Fruit fly (Drosophila melanogaster) whole organism, embryonic: ENCODE measurements around the gene dgt6.
A peak's percentile ranks its signal among the peaks of the same experiment; 100 is the strongest.

ENCODE experiments used
- Awh ChIP-seq: fragments of 200-800 bp; sonication (Bioruptor generic); IDR thresholded peaks from 2 replicates; pipeline ENCODE4, ENCODE4 v1.3.6; 2022; ENCODE audit warnings: missing biosample characterization, missing genetic modification characterization
- Bgb ChIP-seq: fragments of 200-800 bp; sonication (Bioruptor generic); IDR thresholded peaks from 2 replicates; pipeline ENCODE4 v1.3.6; 2022; ENCODE audit warnings: missing biosample characterization, missing genetic modification characterization; ENCODE audit not compliant: partially characterized antibody
- CG12155 ChIP-seq: fragments of 200-800 bp; sonication (Bioruptor generic); optimal IDR thresholded peaks from 3 replicates; lab custom pipeline; 2016; ENCODE audit warnings: missing biosample characterization, missing genetic modification characterization
- CG13287 ChIP-seq: fragments of 200-800 bp; sonication (Bioruptor generic); IDR thresholded peaks from 2 replicates; pipeline ENCODE4 v1.3.6; 2022; ENCODE audit warnings: missing biosample characterization, missing genetic modification characterization; ENCODE audit not compliant: partially characterized antibody
- CG15269 ChIP-seq: fragments of 200-800 bp; sonication (Bioruptor generic); optimal IDR thresholded peaks from 2 replicates; lab custom pipeline; 2018; ENCODE audit warnings: missing biosample characterization, mild to moderate bottlenecking, missing genetic modification characterization, moderate library complexity
- CG17612 ChIP-seq: fragments of 200-800 bp; sonication (Bioruptor generic); IDR thresholded peaks from 2 replicates; pipeline ENCODE4 v1.3.6; 2022; ENCODE audit warnings: missing biosample characterization, missing genetic modification characterization
- CG31365 ChIP-seq: fragments of 200-800 bp; sonication (Bioruptor generic); optimal IDR thresholded peaks from 2 replicates; lab custom pipeline; 2018; ENCODE audit warnings: missing biosample characterization, mild to moderate bottlenecking, missing genetic modification characterization
- CG32772 ChIP-seq: fragments of 200-800 bp; sonication (Bioruptor generic); IDR thresholded peaks from 2 replicates; pipeline ENCODE4 v1.3.6; 2022; ENCODE audit warnings: missing biosample characterization, missing genetic modification characterization
- CG3838 ChIP-seq: fragments of 200-800 bp; sonication (Bioruptor generic); optimal IDR thresholded peaks from 3 replicates; lab custom pipeline; 2016; ENCODE audit warnings: missing biosample characterization, missing genetic modification characterization
- CG4360 ChIP-seq: fragments of 200-800 bp; sonication (Bioruptor generic); IDR thresholded peaks from 2 replicates; pipeline ENCODE4 v1.3.6; 2022; ENCODE audit warnings: missing biosample characterization, missing genetic modification characterization
- CG4820 ChIP-seq: fragments of 200-800 bp; sonication (Bioruptor generic); optimal IDR thresholded peaks from 3 replicates; lab custom pipeline; 2016; ENCODE audit warnings: missing biosample characterization, missing genetic modification characterization
- CG8359 ChIP-seq: fragments of 200-800 bp; sonication (Bioruptor generic); optimal IDR thresholded peaks from 2 replicates; lab custom pipeline; 2017; ENCODE audit warnings: missing biosample characterization, mild to moderate bottlenecking, missing genetic modification characterization, borderline replicate concordance
- CG9215 ChIP-seq: fragments of 200-800 bp; sonication (Bioruptor generic); IDR thresholded peaks from 2 replicates; pipeline ENCODE4 v1.3.6; 2022; ENCODE audit warnings: missing biosample characterization, missing genetic modification characterization
- Chrac-16 ChIP-seq: fragments of 200-800 bp; sonication (Bioruptor generic); optimal IDR thresholded peaks from 3 replicates; lab custom pipeline; 2016; ENCODE audit warnings: missing biosample characterization, missing genetic modification characterization
- Dll ChIP-seq: fragments of 200-800 bp; sonication (Bioruptor generic); IDR thresholded peaks from 4 replicates; pipeline ENCODE4 v1.3.6; 2022; ENCODE audit warnings: missing biosample characterization, missing genetic modification characterization; ENCODE audit not compliant: partially characterized antibody
- Ets97D ChIP-seq: fragments of 200-800 bp; sonication (Bioruptor generic); optimal IDR thresholded peaks from 3 replicates; lab custom pipeline; 2016; ENCODE audit warnings: missing biosample characterization, missing genetic modification characterization
- Fer1 ChIP-seq: fragments of 200-800 bp; sonication (Bioruptor generic); optimal IDR thresholded peaks from 2 replicates; lab custom pipeline; 2017; ENCODE audit warnings: missing biosample characterization, mild to moderate bottlenecking, missing genetic modification characterization
- HLH3B ChIP-seq: fragments of 200-800 bp; sonication (Bioruptor generic); IDR thresholded peaks from 2 replicates; pipeline ENCODE4 v1.3.6; 2022; ENCODE audit warnings: missing biosample characterization, missing genetic modification characterization
- HLH4C ChIP-seq: fragments of 200-800 bp; sonication (Bioruptor generic); IDR thresholded peaks from 3 replicates; pipeline ENCODE4 v1.3.6; 2022; ENCODE audit warnings: missing biosample characterization, missing genetic modification characterization; ENCODE audit not compliant: partially characterized antibody
- Hsf ChIP-seq: fragments of 200-800 bp; sonication (Bioruptor generic); optimal IDR thresholded peaks from 3 replicates; lab custom pipeline; 2016; ENCODE audit warnings: missing biosample characterization, missing genetic modification characterization
- Jarid2 ChIP-seq: fragments of 200-800 bp; sonication (Bioruptor generic); optimal IDR thresholded peaks from 3 replicates; lab custom pipeline; 2017; ENCODE audit warnings: mild to moderate bottlenecking, missing biosample characterization, missing genetic modification reagents, missing genetic modification characterization
- Lpt ChIP-seq: fragments of >200 bp; optimal IDR thresholded peaks from 2 replicates; lab custom pipeline; 2018; ENCODE audit warnings: missing biosample characterization, missing genetic modification characterization
- NC2α ChIP-seq: fragments of 200-800 bp; sonication (Bioruptor generic); optimal IDR thresholded peaks from 2 replicates; lab custom pipeline; 2016; ENCODE audit warnings: missing biosample characterization, missing genetic modification characterization
- NC2β ChIP-seq: fragments of 200-800 bp; sonication (Bioruptor generic); optimal IDR thresholded peaks from 2 replicates; lab custom pipeline; 2016; ENCODE audit warnings: missing biosample characterization, missing genetic modification characterization
- Opbp ChIP-seq: fragments of 200-800 bp; sonication (Bioruptor generic); IDR thresholded peaks from 3 replicates; pipeline ENCODE4 v1.3.6; 2022; ENCODE audit warnings: missing biosample characterization, missing genetic modification characterization; ENCODE audit not compliant: partially characterized antibody
- Ptx1 ChIP-seq: fragments of 200-800 bp; sonication (Bioruptor generic); IDR thresholded peaks from 2 replicates; pipeline ENCODE4 v1.3.6; 2022; ENCODE audit warnings: missing biosample characterization, missing genetic modification characterization
- Spps ChIP-seq: fragments of 200-800 bp; sonication (Bioruptor generic); optimal IDR thresholded peaks from 2 replicates; lab custom pipeline; 2018; ENCODE audit warnings: missing biosample characterization, mild to moderate bottlenecking, missing genetic modification characterization
- Sry-β ChIP-seq: fragments of 200-800 bp; sonication (Bioruptor generic); optimal IDR thresholded peaks from 2 replicates; lab custom pipeline; 2018; ENCODE audit warnings: missing biosample characterization, mild to moderate bottlenecking, missing genetic modification characterization, moderate library complexity
- Usf ChIP-seq: fragments of 200-800 bp; sonication (Bioruptor generic); optimal IDR thresholded peaks from 2 replicates; lab custom pipeline; 2017; ENCODE audit warnings: missing genotype, missing biosample characterization, missing genetic modification characterization
- Vsx1 ChIP-seq: fragments of 200-800 bp; sonication (Bioruptor generic); optimal IDR thresholded peaks from 2 replicates; lab custom pipeline; 2017; ENCODE audit warnings: missing biosample characterization, mild to moderate bottlenecking, missing genetic modification characterization, missing genetic modification reagents
- ac ChIP-seq: fragments of 200-800 bp; sonication (Bioruptor generic); optimal IDR thresholded peaks from 3 replicates; lab custom pipeline; 2017; ENCODE audit warnings: missing biosample characterization, mild to moderate bottlenecking, missing genetic modification characterization
- bowl ChIP-seq: fragments of 200-800 bp; sonication (Bioruptor generic); IDR thresholded peaks from 2 replicates; pipeline ENCODE4 v1.3.6; 2022; ENCODE audit warnings: missing biosample characterization, missing genetic modification characterization
- cg ChIP-seq: fragments of 200-800 bp; sonication (Bioruptor generic); optimal IDR thresholded peaks from 3 replicates; lab custom pipeline; 2019; ENCODE audit warnings: missing biosample characterization, mild to moderate bottlenecking, missing genetic modification characterization, moderate library complexity
- croc ChIP-seq: fragments of 200-800 bp; sonication (Bioruptor generic); conservative IDR thresholded peaks from 3 replicates; pipeline ENCODE4 v1.3.6; 2022; ENCODE audit warnings: missing biosample characterization, missing genetic modification characterization
- eve ChIP-seq, 2 experiments: fragments of >200 bp; optimal IDR thresholded peaks; 2 replicates each; lab custom pipeline; 2017; ENCODE audit warnings: missing biosample characterization in 2 of 2, missing genetic modification characterization in 2 of 2
- exex ChIP-seq: fragments of 200-800 bp; sonication (Bioruptor generic); optimal IDR thresholded peaks from 4 replicates; lab custom pipeline; 2018; ENCODE audit warnings: missing biosample characterization, mild to moderate bottlenecking, missing genetic modification characterization, moderate library complexity
- fd102C ChIP-seq: fragments of 200-800 bp; sonication (Bioruptor generic); optimal IDR thresholded peaks from 2 replicates; lab custom pipeline; 2018; ENCODE audit warnings: missing biosample characterization, mild to moderate bottlenecking, missing genetic modification characterization, moderate library complexity
- ind ChIP-seq: fragments of 200-800 bp; sonication (Bioruptor generic); optimal IDR thresholded peaks from 3 replicates; lab custom pipeline; 2016; ENCODE audit warnings: missing biosample characterization, missing genetic modification characterization
- kay ChIP-seq: fragments of 200-800 bp; sonication (Bioruptor generic); optimal IDR thresholded peaks from 2 replicates; lab custom pipeline; 2016; ENCODE audit warnings: missing biosample characterization, missing genetic modification characterization
- klu ChIP-seq: fragments of 200-800 bp; sonication (Bioruptor generic); IDR thresholded peaks from 2 replicates; pipeline ENCODE4 v1.3.6; 2022; ENCODE audit warnings: missing biosample characterization, missing genetic modification characterization
- knrl ChIP-seq: fragments of 200-800 bp; sonication (Bioruptor generic); IDR thresholded peaks from 3 replicates; pipeline ENCODE4 v1.3.6; 2022; ENCODE audit warnings: missing biosample characterization, missing genetic modification characterization; ENCODE audit not compliant: partially characterized antibody
- mirr ChIP-seq: fragments of 200-800 bp; sonication (Bioruptor generic); optimal IDR thresholded peaks from 3 replicates; lab custom pipeline; 2018; ENCODE audit warnings: missing biosample characterization, mild to moderate bottlenecking, missing genetic modification characterization
- nau ChIP-seq: fragments of 200-800 bp; sonication (Bioruptor generic); optimal IDR thresholded peaks from 3 replicates; lab custom pipeline; 2017; ENCODE audit warnings: missing biosample characterization, mild to moderate bottlenecking, missing genetic modification characterization, missing genetic modification reagents
- ranshi ChIP-seq: fragments of 200-800 bp; sonication (Bioruptor generic); IDR thresholded peaks from 2 replicates; pipeline ENCODE4 v1.3.6; 2022; ENCODE audit warnings: missing biosample characterization, missing genetic modification characterization
- rib ChIP-seq: fragments of 200-800 bp; sonication (Bioruptor generic); IDR thresholded peaks from 2 replicates; pipeline ENCODE4 v1.3.6; 2022; ENCODE audit warnings: missing biosample characterization, missing genetic modification characterization
- sc ChIP-seq, 3 experiments: fragments of >200 bp in 2 of 3; fragments of 200-800 bp in 1 of 3; sonication (Bioruptor generic) in 1 of 3; optimal IDR thresholded peaks; 2 replicates in 2 of 3; 3 replicates in 1 of 3; lab custom pipeline; 2017; ENCODE audit warnings: mild to moderate bottlenecking in 1 of 3, missing biosample characterization in 1 of 3, missing genetic modification characterization in 1 of 3, missing genetic modification reagents in 1 of 3
- sisA ChIP-seq: fragments of 200-800 bp; sonication (Bioruptor generic); IDR thresholded peaks from 2 replicates; pipeline ENCODE4 v1.3.6; 2022; ENCODE audit warnings: missing biosample characterization, missing genetic modification characterization
- tgo ChIP-seq: fragments of 200-800 bp; sonication (Bioruptor generic); IDR thresholded peaks from 3 replicates; pipeline ENCODE4 v1.3.6; 2022; ENCODE audit warnings: missing biosample characterization, missing genetic modification characterization
- unc-4 ChIP-seq: fragments of 200-800 bp; sonication (Bioruptor generic); IDR thresholded peaks from 2 replicates; pipeline ENCODE4 v1.3.6; 2022; ENCODE audit warnings: missing biosample characterization, missing genetic modification characterization; ENCODE audit not compliant: partially characterized antibody
- z ChIP-seq: fragments of 200-800 bp; sonication (Bioruptor generic); IDR thresholded peaks from 3 replicates; pipeline ENCODE4 v1.3.6; 2022; ENCODE audit warnings: missing biosample characterization, missing genetic modification characterization

dgt6 gene

dm6 chr3R:29087926-29088487, 42.8 kb downstream of the dgt6 start:
- TF ChIP-seq sc (optimal IDR thresholded peaks at IDR 0.05; lab: Kevin White, UChicago): no peak
- no peak for TF ChIP-seq sc (GFP tag; optimal IDR thresholded peaks at IDR 0.05; lab: Kevin White, UChicago)
- TF ChIP-seq Bgb (GFP tag; lab: Robert Waterston, UW): 0 out of 2 replicates have a peak, but pooled peaks have one; percentile 21
- TF ChIP-seq ac (GFP tag; lab: Kevin White, UChicago): no peak
- TF ChIP-seq sisA (GFP tag; lab: Robert Waterston, UW): no peak
- TF ChIP-seq Sry-β: no peak
- TF ChIP-seq eve (GFP tag; optimal IDR thresholded peaks at IDR 0.05; lab: Kevin White, UChicago): no peak
- TF ChIP-seq Awh (GFP tag; lab: Robert Waterston, UW): no peak
- no peak for TF ChIP-seq HLH4C (GFP tag; lab: Robert Waterston, UW)
- TF ChIP-seq CG3838 (GFP tag; lab: Kevin White, UChicago): no peak
- no peak for TF ChIP-seq klu (GFP tag; lab: Robert Waterston, UW)
- TF ChIP-seq CG32772 (GFP tag; lab: Robert Waterston, UW): peak; percentile 80
- TF ChIP-seq mirr (GFP tag; lab: Kevin White, UChicago): no peak
- TF ChIP-seq Spps (tag; lab: Kevin White, UChicago): no peak
- no peak for TF ChIP-seq Fer1
- no peak for TF ChIP-seq tgo (GFP tag; lab: Robert Waterston, UW)
- no peak for TF ChIP-seq Chrac-16
- no peak for TF ChIP-seq fd102C (GFP tag; lab: Kevin White, UChicago)
- no peak for TF ChIP-seq Jarid2 (GFP tag; lab: Kevin White, UChicago)
- TF ChIP-seq HLH3B: no peak
- TF ChIP-seq nau (GFP tag; lab: Kevin White, UChicago): no peak
- TF ChIP-seq CG8359: no peak
- no peak for TF ChIP-seq CG17612
- TF ChIP-seq CG13287 (GFP tag; lab: Robert Waterston, UW): peak; percentile 29
- no peak for TF ChIP-seq Usf
- TF ChIP-seq Ptx1 (GFP tag; lab: Robert Waterston, UW): no peak
- no peak for TF ChIP-seq exex (tag; lab: Kevin White, UChicago)
- TF ChIP-seq Opbp (GFP tag; lab: Robert Waterston, UW): no peak
- TF ChIP-seq Ets97D (GFP tag; lab: Kevin White, UChicago): no peak
- TF ChIP-seq z (GFP tag; lab: Robert Waterston, UW): no peak
- TF ChIP-seq NC2α (GFP tag; lab: Kevin White, UChicago): no peak
- TF ChIP-seq CG4360 (GFP tag; lab: Robert Waterston, UW): peak; percentile 70
- no peak for TF ChIP-seq Lpt (GFP tag; lab: Kevin White, UChicago)
- peak; percentile 3 for TF ChIP-seq cg (GFP tag; lab: Kevin White, UChicago)
- no peak for TF ChIP-seq CG31365 (tag; lab: Kevin White, UChicago)
- TF ChIP-seq ind (GFP tag; lab: Kevin White, UChicago): no peak
- TF ChIP-seq CG12155: no peak
- TF ChIP-seq Vsx1 (GFP tag; lab: Kevin White, UChicago): no peak
- no peak for TF ChIP-seq Dll (GFP tag; lab: Robert Waterston, UW)
- TF ChIP-seq NC2β: no peak
- no peak for TF ChIP-seq CG15269 (tag; lab: Kevin White, UChicago)
- TF ChIP-seq Hsf (GFP tag; lab: Kevin White, UChicago): no peak
- peak; percentile 42; the same call in 1 of the 2 replicates for TF ChIP-seq unc-4 (GFP tag; lab: Robert Waterston, UW)
- no peak for TF ChIP-seq rib (GFP tag; lab: Robert Waterston, UW)
- no peak for TF ChIP-seq CG9215 (GFP tag; lab: Robert Waterston, UW)
- no peak for TF ChIP-seq bowl (GFP tag; lab: Robert Waterston, UW)
- no peak for TF ChIP-seq kay (GFP tag; lab: Kevin White, UChicago)
- no peak for TF ChIP-seq knrl (GFP tag; lab: Robert Waterston, UW)
- no peak for TF ChIP-seq croc
- TF ChIP-seq ranshi (GFP tag; lab: Robert Waterston, UW): no peak
- TF ChIP-seq CG4820: no peak
